Worm (Caenorhabditis elegans): ENCODE data around the gene M163.8.

- TF ChIP-seq mab-5 (tag; optimal IDR thresholded peaks at IDR 0.05) (no peak), bed-3 (GFP tag; optimal IDR thresholded peaks at IDR 0.05) (no peak), unc-39 (tag; optimal IDR thresholded peaks at IDR 0.05) (no peak), snpc-4 (tag; optimal IDR thresholded peaks at IDR 0.05) (no peak), unc-62 (GFP tag; optimal IDR thresholded peaks at IDR 0.05) (no peak), pha-4 (tag; optimal IDR thresholded peaks at IDR 0.05) (no peak), elt-3 (tag; optimal IDR thresholded peaks at IDR 0.05) (no peak), nhr-12 (tag; optimal IDR thresholded peaks at IDR 0.05) (no peak), lsy-2 (tag; optimal IDR thresholded peaks at IDR 0.05) (no peak), ceh-43 (GFP tag; optimal IDR thresholded peaks at IDR 0.05) (no peak), sem-2 (GFP tag; optimal IDR thresholded peaks at IDR 0.05) (no peak), nhr-76 (tag; optimal IDR thresholded peaks at IDR 0.05) (no peak), lin-13 (tag; optimal IDR thresholded peaks at IDR 0.05) (no peak), nhr-237 (tag; optimal IDR thresholded peaks at IDR 0.05) (no peak)
Measured at ce11 chrX:14455419-14455818, 29.5 kb upstream of the M163.8 start, which contains the start of gene Y66C5A.1.

Measured in whole organism, mixed stage, embryonic.